Fruit fly (Drosophila melanogaster) whole organism, embryonic: ENCODE data around the gene CG42404.

Experiments used
- Antp ChIP-seq: fragments of 200-800 bp; sonication (Bioruptor generic); optimal IDR thresholded peaks from 3 replicates; lab custom pipeline; 2016; ENCODE audit warnings: missing biosample characterization, missing genetic modification characterization
- Atf3 ChIP-seq: fragments of 200-800 bp; sonication (Bioruptor generic); optimal IDR thresholded peaks from 3 replicates; lab custom pipeline; 2016; ENCODE audit warnings: missing biosample characterization, missing genetic modification characterization
- B-H2 ChIP-seq: fragments of 200-800 bp; sonication (Bioruptor generic); optimal IDR thresholded peaks from 2 replicates; lab custom pipeline; 2018; ENCODE audit warnings: missing biosample characterization, mild to moderate bottlenecking, missing genetic modification characterization
- Blimp-1 ChIP-seq: fragments of 200-800 bp; sonication (Bioruptor generic); optimal IDR thresholded peaks from 3 replicates; lab custom pipeline; 2018; ENCODE audit warnings: missing biosample characterization, missing genetic modification characterization, mild to moderate bottlenecking, moderate library complexity, missing genetic modification reagents
- Bteb2 ChIP-seq: fragments of 200-800 bp; sonication (Bioruptor generic); optimal IDR thresholded peaks from 2 replicates; lab custom pipeline; 2016; ENCODE audit warnings: missing biosample characterization, missing genetic modification characterization
- CG10654 ChIP-seq: fragments of 200-800 bp; sonication (Bioruptor generic); optimal IDR thresholded peaks from 2 replicates; lab custom pipeline; 2016; ENCODE audit warnings: missing biosample characterization, missing genetic modification characterization
- CG11695 ChIP-seq: fragments of 200-800 bp; sonication (Bioruptor generic); IDR thresholded peaks from 3 replicates; pipeline ENCODE4 v1.3.6; 2022; ENCODE audit warnings: missing biosample characterization, missing genetic modification characterization
- CG12219 ChIP-seq: fragments of 200-800 bp; sonication (Bioruptor generic); optimal IDR thresholded peaks from 3 replicates; lab custom pipeline; 2018; ENCODE audit warnings: missing biosample characterization, mild to moderate bottlenecking, missing genetic modification characterization
- CG13296 ChIP-seq: fragments of 200-800 bp; sonication (Bioruptor generic); optimal IDR thresholded peaks from 3 replicates; lab custom pipeline; 2018; ENCODE audit warnings: missing biosample characterization, mild to moderate bottlenecking, missing genetic modification characterization
- CG16815 ChIP-seq: fragments of 200-800 bp; sonication (Bioruptor generic); optimal IDR thresholded peaks from 3 replicates; lab custom pipeline; 2017; ENCODE audit warnings: missing biosample characterization, mild to moderate bottlenecking, missing genetic modification characterization
- CG17361 ChIP-seq: fragments of 200-800 bp; sonication (Bioruptor generic); IDR thresholded peaks from 3 replicates; pipeline ENCODE4 v1.3.6; 2022; ENCODE audit warnings: missing biosample characterization, missing genetic modification characterization
- CG17802 ChIP-seq: fragments of 200-800 bp; sonication (Bioruptor generic); optimal IDR thresholded peaks from 2 replicates; lab custom pipeline; 2018; ENCODE audit warnings: missing biosample characterization, mild to moderate bottlenecking, missing genetic modification characterization, moderate library complexity
- CG2116 ChIP-seq: fragments of 200-800 bp; sonication (Bioruptor generic); optimal IDR thresholded peaks from 3 replicates; lab custom pipeline; 2018; ENCODE audit warnings: missing biosample characterization, mild to moderate bottlenecking, missing genetic modification characterization
- CG30431 ChIP-seq: fragments of 200-800 bp; sonication (Bioruptor generic); optimal IDR thresholded peaks from 2 replicates; lab custom pipeline; 2017; ENCODE audit warnings: missing biosample characterization, missing genetic modification characterization
- CG31224 ChIP-seq: fragments of 200-800 bp; sonication (Bioruptor generic); IDR thresholded peaks from 2 replicates; pipeline ENCODE4 v1.3.6; 2022; ENCODE audit warnings: missing biosample characterization, missing genetic modification characterization
- CG31365 ChIP-seq: fragments of 200-800 bp; sonication (Bioruptor generic); optimal IDR thresholded peaks from 2 replicates; lab custom pipeline; 2018; ENCODE audit warnings: missing biosample characterization, mild to moderate bottlenecking, missing genetic modification characterization
- CG32767 ChIP-seq: fragments of 200-800 bp; sonication (Bioruptor generic); IDR thresholded peaks from 2 replicates; pipeline ENCODE4 v1.3.6; 2022; ENCODE audit warnings: missing biosample characterization, missing genetic modification characterization
- CG42726 ChIP-seq: fragments of 200-800 bp; sonication (Bioruptor generic); IDR thresholded peaks from 2 replicates; pipeline ENCODE4 v1.3.6; 2022; ENCODE audit warnings: missing biosample characterization, missing genetic modification characterization; ENCODE audit not compliant: partially characterized antibody
- CG4282 ChIP-seq: fragments of 200-800 bp; sonication (Bioruptor generic); optimal IDR thresholded peaks from 2 replicates; lab custom pipeline; 2016; ENCODE audit warnings: missing biosample characterization, missing genetic modification characterization
- CG5245 ChIP-seq: fragments of 200-800 bp; sonication (Bioruptor generic); optimal IDR thresholded peaks from 3 replicates; lab custom pipeline; 2016; ENCODE audit warnings: missing biosample characterization, missing genetic modification characterization
- CG6683 ChIP-seq: fragments of 200-800 bp; sonication (Bioruptor generic); optimal IDR thresholded peaks from 2 replicates; lab custom pipeline; 2017; ENCODE audit warnings: missing biosample characterization, mild to moderate bottlenecking, missing genetic modification characterization, missing genetic modification reagents
- CG7372 ChIP-seq: fragments of 200-800 bp; sonication (Bioruptor generic); IDR thresholded peaks from 2 replicates; pipeline ENCODE4 v1.3.6; 2022; ENCODE audit warnings: missing biosample characterization, missing genetic modification characterization
- CG9817 ChIP-seq: fragments of 200-800 bp; sonication (Bioruptor generic); optimal IDR thresholded peaks from 2 replicates; lab custom pipeline; 2018; ENCODE audit warnings: missing biosample characterization, mild to moderate bottlenecking, missing genetic modification characterization, moderate library complexity
- D19B ChIP-seq: fragments of 200-800 bp; sonication (Bioruptor generic); optimal IDR thresholded peaks from 2 replicates; lab custom pipeline; 2017; ENCODE audit warnings: missing biosample characterization, mild to moderate bottlenecking, missing genetic modification characterization
- Dek ChIP-seq: fragments of 200-800 bp; sonication (Bioruptor generic); optimal IDR thresholded peaks from 3 replicates; lab custom pipeline; 2019; ENCODE audit warnings: missing biosample characterization, mild to moderate bottlenecking, missing genetic modification characterization, moderate library complexity
- Fer3 ChIP-seq: fragments of 200-800 bp; sonication (Bioruptor generic); optimal IDR thresholded peaks from 2 replicates; lab custom pipeline; 2018; ENCODE audit warnings: missing biosample characterization, mild to moderate bottlenecking, missing genetic modification characterization, moderate library complexity
- HmgZ ChIP-seq: fragments of 200-800 bp; sonication (Bioruptor generic); optimal IDR thresholded peaks from 2 replicates; lab custom pipeline; 2018; ENCODE audit warnings: missing biosample characterization, mild to moderate bottlenecking, missing genetic modification characterization
- Ptx1 ChIP-seq: fragments of 200-800 bp; sonication (Bioruptor generic); IDR thresholded peaks from 2 replicates; pipeline ENCODE4 v1.3.6; 2022; ENCODE audit warnings: missing biosample characterization, missing genetic modification characterization
- Sry-β ChIP-seq: fragments of 200-800 bp; sonication (Bioruptor generic); optimal IDR thresholded peaks from 2 replicates; lab custom pipeline; 2018; ENCODE audit warnings: missing biosample characterization, mild to moderate bottlenecking, missing genetic modification characterization, moderate library complexity
- Taf1 ChIP-seq: fragments of 200-800 bp; sonication (Bioruptor generic); IDR thresholded peaks from 2 replicates; pipeline ENCODE4 v1.3.6; 2022; ENCODE audit warnings: missing biosample characterization, missing genetic modification characterization
- Usf ChIP-seq: fragments of 200-800 bp; sonication (Bioruptor generic); optimal IDR thresholded peaks from 2 replicates; lab custom pipeline; 2017; ENCODE audit warnings: missing genotype, missing biosample characterization, missing genetic modification characterization
- cato ChIP-seq: fragments of 200-800 bp; sonication (Bioruptor generic); optimal IDR thresholded peaks from 2 replicates; lab custom pipeline; 2016; ENCODE audit warnings: missing biosample characterization, missing genetic modification characterization, borderline replicate concordance
- crc ChIP-seq: fragments of 200-800 bp; sonication (Bioruptor generic); optimal IDR thresholded peaks from 2 replicates; lab custom pipeline; 2016; ENCODE audit warnings: missing biosample characterization, missing genetic modification characterization
- da ChIP-seq: fragments of 200-800 bp; sonication (Bioruptor generic); optimal IDR thresholded peaks from 2 replicates; lab custom pipeline; 2016; ENCODE audit warnings: missing biosample characterization, missing genetic modification characterization
- dati ChIP-seq: fragments of 200-800 bp; sonication (Bioruptor generic); IDR thresholded peaks from 2 replicates; pipeline ENCODE4 v1.3.6; 2022; ENCODE audit warnings: missing biosample characterization, missing genetic modification characterization
- fd3F ChIP-seq: fragments of 200-800 bp; sonication (Bioruptor generic); optimal IDR thresholded peaks from 2 replicates; lab custom pipeline; 2018; ENCODE audit warnings: missing biosample characterization, mild to moderate bottlenecking, missing genetic modification characterization, moderate library complexity
- grn ChIP-seq: fragments of 200-800 bp; sonication (Bioruptor generic); optimal IDR thresholded peaks from 3 replicates; lab custom pipeline; 2017; ENCODE audit warnings: missing biosample characterization, missing genetic modification characterization
- inv ChIP-seq: fragments of 200-800 bp; sonication (Bioruptor generic); IDR thresholded peaks from 2 replicates; pipeline ENCODE4 v1.3.6; 2022; ENCODE audit warnings: missing biosample characterization, missing genetic modification characterization; ENCODE audit not compliant: partially characterized antibody
- mam ChIP-seq: fragments of 200-800 bp; sonication (Bioruptor generic); optimal IDR thresholded peaks from 3 replicates; lab custom pipeline; 2016; ENCODE audit warnings: missing biosample characterization, missing genetic modification characterization
- nau ChIP-seq: fragments of 200-800 bp; sonication (Bioruptor generic); optimal IDR thresholded peaks from 3 replicates; lab custom pipeline; 2017; ENCODE audit warnings: missing biosample characterization, mild to moderate bottlenecking, missing genetic modification characterization, missing genetic modification reagents
- odd ChIP-seq: fragments of 200-800 bp; sonication (Bioruptor generic); optimal IDR thresholded peaks from 2 replicates; lab custom pipeline; 2017; ENCODE audit warnings: missing biosample characterization, mild to moderate bottlenecking, missing genetic modification characterization
- prd ChIP-seq, 3 experiments: fragments of >200 bp in 2 of 3; fragments of 200-800 bp in 1 of 3; sonication (Bioruptor generic) in 1 of 3; optimal IDR thresholded peaks in 2 of 3; IDR thresholded peaks in 1 of 3; 2 replicates in 2 of 3; 3 replicates in 1 of 3; pipeline versions ENCODE4 v1.3.6 to Lab custom; 2017 to 2022; ENCODE audit warnings: missing biosample characterization in 1 of 3, missing genetic modification characterization in 1 of 3
- salm ChIP-seq: fragments of 200-800 bp; sonication (Bioruptor generic); optimal IDR thresholded peaks from 2 replicates; lab custom pipeline; 2018; ENCODE audit warnings: missing biosample characterization, mild to moderate bottlenecking, missing genetic modification characterization
- sim ChIP-seq: fragments of 200-800 bp; sonication (Bioruptor generic); IDR thresholded peaks from 2 replicates; pipeline ENCODE4 v1.3.6; 2022; ENCODE audit warnings: missing biosample characterization, missing genetic modification characterization
- slou ChIP-seq: fragments of 200-800 bp; sonication (Bioruptor generic); optimal IDR thresholded peaks from 3 replicates; lab custom pipeline; 2016; ENCODE audit warnings: missing biosample characterization, missing genetic modification characterization
- ttk ChIP-seq: fragments of 200-800 bp; sonication (Bioruptor generic); IDR thresholded peaks from 2 replicates; pipeline ENCODE4 v2.1.2; 2022; ENCODE audit warnings: missing biosample characterization, missing genetic modification characterization
- vfl ChIP-seq: fragments of 200-800 bp; sonication (Bioruptor generic); optimal IDR thresholded peaks from 2 replicates; lab custom pipeline; 2016; ENCODE audit warnings: missing biosample characterization, missing genetic modification characterization
- zen ChIP-seq: fragments of 200-800 bp; sonication (Bioruptor generic); optimal IDR thresholded peaks from 3 replicates; lab custom pipeline; 2018; ENCODE audit warnings: missing biosample characterization, mild to moderate bottlenecking, missing genetic modification characterization, moderate library complexity

Gene CG42404

DNA sequence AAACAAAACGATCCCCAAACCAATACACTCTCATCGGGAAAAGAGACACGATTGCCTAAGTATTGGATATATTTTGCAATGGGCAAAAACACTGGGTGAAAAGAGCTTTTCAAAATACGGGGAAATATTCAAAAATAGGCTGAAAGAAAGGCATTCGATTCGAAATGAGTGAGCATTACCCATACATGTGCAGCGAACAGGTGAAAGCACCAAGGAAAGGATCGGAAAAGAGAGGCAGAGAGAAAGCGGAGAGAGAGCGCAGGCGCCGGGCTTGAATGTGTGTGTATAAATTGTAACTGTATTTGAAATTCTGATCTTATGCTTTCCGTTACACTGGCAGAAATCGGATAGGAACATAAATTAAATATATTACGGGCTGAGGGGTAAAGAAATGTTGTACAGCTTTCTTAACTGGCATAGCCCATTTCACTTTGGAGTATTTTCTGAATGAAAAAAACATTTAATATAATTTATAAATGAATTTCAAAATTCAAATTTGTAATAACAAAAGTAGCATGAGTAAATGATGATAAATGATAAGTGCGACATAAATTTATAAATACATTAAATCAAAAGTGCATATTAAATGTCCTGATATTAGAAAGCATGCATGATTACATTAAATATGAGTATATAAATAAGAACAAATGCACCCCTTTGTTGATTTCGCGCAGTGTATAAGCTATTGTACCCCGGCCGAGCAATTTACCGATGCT is 30.9 kb downstream of the CG42404 start (continued):
- peak; percentile 70 for TF ChIP-seq Blimp-1 (GFP tag; lab: Kevin White, UChicago)
- no peak for TF ChIP-seq CG42726 (GFP tag; lab: Robert Waterston, UW)
- peak; percentile 40 for TF ChIP-seq CG9817 (tag; lab: Kevin White, UChicago)
- no peak for TF ChIP-seq Sry-β (GFP tag; lab: Kevin White, UChicago)
- 0 out of 3 replicates have a peak, but pooled peaks have one; percentile 28 for TF ChIP-seq CG11695 (GFP tag; lab: Robert Waterston, UW)
- TF ChIP-seq CG31365 (tag; lab: Kevin White, UChicago): no peak
- peak; percentile 29 for TF ChIP-seq Bteb2 (GFP tag; lab: Kevin White, UChicago)
- TF ChIP-seq CG10654 (GFP tag; lab: Kevin White, UChicago): peak; percentile 59
- TF ChIP-seq sim: peak; percentile 36; the same call in 1 of the 2 replicates
- no peak for TF ChIP-seq Atf3 (GFP tag; lab: Kevin White, UChicago)
- TF ChIP-seq dati (GFP tag; lab: Robert Waterston, UW): no peak
- TF ChIP-seq vfl: no peak
- TF ChIP-seq grn: no peak
- peak; percentile 8 for TF ChIP-seq D19B (GFP tag; lab: Kevin White, UChicago)
- TF ChIP-seq CG17802 (tag; lab: Kevin White, UChicago): peak; percentile 7
- TF ChIP-seq ttk (GFP tag; lab: Robert Waterston, UW): peak; percentile 63
- TF ChIP-seq CG32767 (GFP tag; lab: Robert Waterston, UW): peak; percentile 40; the same call in 1 of the 2 replicates
- TF ChIP-seq CG12219 (GFP tag; lab: Kevin White, UChicago): peak; percentile 20
- peak; percentile 31 for TF ChIP-seq salm (tag; lab: Kevin White, UChicago)
- TF ChIP-seq prd (optimal IDR thresholded peaks at IDR 0.05; lab: Kevin White, UChicago): no peak
- TF ChIP-seq prd (GFP tag; IDR thresholded peaks at IDR 0.05; lab: Robert Waterston, UW): peak; percentile 61; the same call in 2 of the 3 replicates
- TF ChIP-seq CG30431 (GFP tag; lab: Kevin White, UChicago): peak; percentile 65
- peak; percentile 46 for TF ChIP-seq odd (GFP tag; lab: Kevin White, UChicago)
- TF ChIP-seq fd3F (GFP tag; lab: Kevin White, UChicago): peak; percentile 36
- peak; percentile 24 for TF ChIP-seq CG5245 (GFP tag; lab: Kevin White, UChicago)
- no peak for TF ChIP-seq CG4282 (GFP tag; lab: Kevin White, UChicago)
- TF ChIP-seq CG16815 (GFP tag; lab: Kevin White, UChicago): peak; percentile 73
- peak; percentile 15 for TF ChIP-seq nau (GFP tag; lab: Kevin White, UChicago)
- peak; percentile 2 for TF ChIP-seq Fer3 (tag; lab: Kevin White, UChicago)
- TF ChIP-seq CG7372: 0 out of 2 replicates have a peak, but pooled peaks have one; percentile 25
- peak; percentile 36 for TF ChIP-seq CG2116 (GFP tag; lab: Kevin White, UChicago)
- peak; percentile 56 for TF ChIP-seq cato (GFP tag; lab: Kevin White, UChicago)
- TF ChIP-seq B-H2 (GFP tag; lab: Kevin White, UChicago): no peak
- TF ChIP-seq crc (GFP tag; lab: Kevin White, UChicago): no peak
- 0 out of 2 replicates have a peak, but pooled peaks have one; percentile 4 for TF ChIP-seq CG31224
- TF ChIP-seq CG13296 (GFP tag; lab: Kevin White, UChicago): peak; percentile 47
- TF ChIP-seq inv (GFP tag; lab: Robert Waterston, UW): no peak
- TF ChIP-seq zen (tag; lab: Kevin White, UChicago): peak; percentile 67
- TF ChIP-seq Taf1 (GFP tag; lab: Robert Waterston, UW): no peak
- peak; percentile 2 for TF ChIP-seq mam
- no peak for TF ChIP-seq CG6683 (GFP tag; lab: Kevin White, UChicago)
- no peak for TF ChIP-seq slou
- TF ChIP-seq Dek (tag; lab: Kevin White, UChicago): peak; percentile 20
- peak; percentile 43; the same call in 1 of the 2 replicates for TF ChIP-seq Ptx1 (GFP tag; lab: Robert Waterston, UW)
- peak; percentile 59 for TF ChIP-seq Usf (GFP tag; lab: Kevin White, UChicago)
- TF ChIP-seq HmgZ (tag; lab: Kevin White, UChicago): no peak
- TF ChIP-seq CG17361 (GFP tag; lab: Robert Waterston, UW): peak; percentile 95
- no peak for TF ChIP-seq Antp (GFP tag; lab: Kevin White, UChicago)
- no peak for TF ChIP-seq da (GFP tag; lab: Kevin White, UChicago)
